Fruit fly (Drosophila melanogaster) whole organism, embryonic: ENCODE results near the gene Kdm2.

Experiments
- ATbp ChIP-seq: fragments of 200-800 bp; sonication (Bioruptor generic); optimal IDR thresholded peaks from 2 replicates; lab custom pipeline; 2017; ENCODE audit warnings: missing biosample characterization, mild to moderate bottlenecking, missing genetic modification characterization, missing genetic modification reagents
- Adf1 ChIP-seq: fragments of 200-800 bp; sonication (Bioruptor generic); IDR thresholded peaks from 2 replicates; pipeline ENCODE4 v1.3.6; 2022; ENCODE audit warnings: missing biosample characterization, missing genetic modification characterization
- CG10366 ChIP-seq: fragments of 200-800 bp; sonication (Bioruptor generic); IDR thresholded peaks from 2 replicates; pipeline ENCODE4 v1.3.6; 2022; ENCODE audit warnings: missing biosample characterization, missing genetic modification characterization
- CG10654 ChIP-seq: fragments of 200-800 bp; sonication (Bioruptor generic); optimal IDR thresholded peaks from 2 replicates; lab custom pipeline; 2016; ENCODE audit warnings: missing biosample characterization, missing genetic modification characterization
- CG11085 ChIP-seq: fragments of 200-800 bp; sonication (Bioruptor generic); IDR thresholded peaks from 2 replicates; pipeline ENCODE4 v1.3.6; 2022; ENCODE audit warnings: missing biosample characterization, missing genetic modification characterization
- CG11093 ChIP-seq: fragments of 200-800 bp; sonication (Bioruptor generic); IDR thresholded peaks from 3 replicates; pipeline ENCODE4 v1.3.6; 2022; ENCODE audit warnings: missing biosample characterization, missing genetic modification characterization
- CG11695 ChIP-seq: fragments of 200-800 bp; sonication (Bioruptor generic); IDR thresholded peaks from 3 replicates; pipeline ENCODE4 v1.3.6; 2022; ENCODE audit warnings: missing biosample characterization, missing genetic modification characterization
- CG11723 ChIP-seq: fragments of 200-800 bp; sonication (Bioruptor generic); optimal IDR thresholded peaks from 2 replicates; lab custom pipeline; 2017; ENCODE audit warnings: missing biosample characterization, mild to moderate bottlenecking, missing genetic modification characterization
- CG14050 ChIP-seq: fragments of 200-800 bp; sonication (Bioruptor generic); IDR thresholded peaks from 3 replicates; pipeline ENCODE4 v1.3.6; 2022; ENCODE audit warnings: missing biosample characterization, missing genetic modification characterization
- CG17829 ChIP-seq: fragments of 200-800 bp; optimal IDR thresholded peaks from 2 replicates; lab custom pipeline; 2019; ENCODE audit warnings: missing biosample characterization, mild to moderate bottlenecking, missing genetic modification characterization, moderate library complexity
- CG1792 ChIP-seq: fragments of 200-800 bp; sonication (Bioruptor generic); optimal IDR thresholded peaks from 2 replicates; lab custom pipeline; 2016; ENCODE audit warnings: missing biosample characterization, missing genetic modification characterization
- CG2116 ChIP-seq: fragments of 200-800 bp; sonication (Bioruptor generic); optimal IDR thresholded peaks from 3 replicates; lab custom pipeline; 2018; ENCODE audit warnings: missing biosample characterization, mild to moderate bottlenecking, missing genetic modification characterization
- CG30431 ChIP-seq: fragments of 200-800 bp; sonication (Bioruptor generic); optimal IDR thresholded peaks from 2 replicates; lab custom pipeline; 2017; ENCODE audit warnings: missing biosample characterization, missing genetic modification characterization
- CG42726 ChIP-seq: fragments of 200-800 bp; sonication (Bioruptor generic); IDR thresholded peaks from 2 replicates; pipeline ENCODE4 v1.3.6; 2022; ENCODE audit warnings: missing biosample characterization, missing genetic modification characterization; ENCODE audit not compliant: partially characterized antibody
- CG4328 ChIP-seq: fragments of 200-800 bp; sonication (Bioruptor generic); optimal IDR thresholded peaks from 3 replicates; lab custom pipeline; 2017; ENCODE audit warnings: missing biosample characterization, missing genetic modification reagents, missing genetic modification characterization
- CG4617 ChIP-seq: fragments of 200-800 bp; sonication (Bioruptor generic); optimal IDR thresholded peaks from 3 replicates; lab custom pipeline; 2016; ENCODE audit warnings: missing biosample characterization, missing genetic modification characterization, borderline replicate concordance
- CG7786 ChIP-seq: fragments of 200-800 bp; sonication (Bioruptor generic); optimal IDR thresholded peaks from 2 replicates; lab custom pipeline; 2016; ENCODE audit warnings: missing biosample characterization, missing genetic modification characterization
- CG8290 ChIP-seq, 3 experiments: fragments of 200-800 bp; sonication (Bioruptor generic); optimal IDR thresholded peaks; 2 replicates each; lab custom pipeline; 2016 to 2019; ENCODE audit warnings: missing biosample characterization in 3 of 3, missing genetic modification characterization in 3 of 3, mild to moderate bottlenecking in 2 of 3, moderate library complexity in 1 of 3
- CG9876 ChIP-seq: fragments of 200-800 bp; sonication (Bioruptor generic); optimal IDR thresholded peaks from 2 replicates; lab custom pipeline; 2016; ENCODE audit warnings: missing biosample characterization, missing genetic modification characterization
- Dref ChIP-seq: fragments of 200-800 bp; sonication (Bioruptor generic); IDR thresholded peaks from 2 replicates; pipeline ENCODE4 v1.3.6; 2022; ENCODE audit warnings: missing biosample characterization, missing genetic modification characterization
- Elba2 ChIP-seq: fragments of 200-800 bp; sonication (Bioruptor generic); optimal IDR thresholded peaks from 3 replicates; lab custom pipeline; 2016; ENCODE audit warnings: missing biosample characterization, missing genetic modification characterization
- H15 ChIP-seq: fragments of 200-800 bp; sonication (Bioruptor generic); IDR thresholded peaks from 3 replicates; pipeline ENCODE4 v1.3.6; 2022; ENCODE audit warnings: missing biosample characterization, missing genetic modification characterization
- Hmr ChIP-seq: fragments of 200-800 bp; sonication (Bioruptor generic); optimal IDR thresholded peaks from 3 replicates; lab custom pipeline; 2017; ENCODE audit warnings: mild to moderate bottlenecking, missing biosample characterization, missing genetic modification reagents, missing genetic modification characterization
- Hr3 ChIP-seq: fragments of 200-800 bp; sonication (Bioruptor generic); optimal IDR thresholded peaks from 3 replicates; lab custom pipeline; 2016; ENCODE audit warnings: missing biosample characterization, missing genetic modification characterization
- Lhr ChIP-seq: fragments of 200-800 bp; sonication (Bioruptor generic); optimal IDR thresholded peaks from 3 replicates; lab custom pipeline; 2017; ENCODE audit warnings: mild to moderate bottlenecking, missing biosample characterization, missing genetic modification reagents, missing genetic modification characterization
- MBD-R2 ChIP-seq: fragments of 200-800 bp; sonication (Bioruptor generic); IDR thresholded peaks from 2 replicates; pipeline ENCODE4 v1.3.6; 2022; ENCODE audit warnings: missing biosample characterization, missing genetic modification characterization
- NC2β ChIP-seq: fragments of 200-800 bp; sonication (Bioruptor generic); optimal IDR thresholded peaks from 2 replicates; lab custom pipeline; 2016; ENCODE audit warnings: missing biosample characterization, missing genetic modification characterization
- Nf-YA ChIP-seq: fragments of 200-800 bp; sonication (Bioruptor generic); IDR thresholded peaks from 2 replicates; pipeline ENCODE4 v1.3.6; 2022; ENCODE audit warnings: missing biosample characterization, missing genetic modification characterization
- Six4 ChIP-seq: fragments of 200-800 bp; sonication (Bioruptor generic); optimal IDR thresholded peaks from 2 replicates; lab custom pipeline; 2016; ENCODE audit warnings: missing biosample characterization, missing genetic modification characterization
- al ChIP-seq: fragments of 200-800 bp; sonication (Bioruptor generic); IDR thresholded peaks from 2 replicates; pipeline ENCODE4 v1.3.6; 2022; ENCODE audit warnings: missing biosample characterization, missing genetic modification characterization
- cas ChIP-seq: fragments of 200-800 bp; sonication (Bioruptor generic); IDR thresholded peaks from 2 replicates; pipeline ENCODE4 v1.3.6; 2022; ENCODE audit warnings: missing biosample characterization, missing genetic modification characterization
- corto ChIP-seq: fragments of 200-800 bp; sonication (Bioruptor generic); optimal IDR thresholded peaks from 2 replicates; lab custom pipeline; 2016; ENCODE audit warnings: missing biosample characterization, mild to moderate bottlenecking, missing genetic modification characterization, moderate library complexity
- ftz-f1 ChIP-seq: fragments of 200-800 bp; sonication (Bioruptor generic); optimal IDR thresholded peaks from 2 replicates; lab custom pipeline; 2016; ENCODE audit warnings: missing biosample characterization, missing genetic modification characterization
- gro ChIP-seq: fragments of 200-800 bp; sonication (Bioruptor generic); optimal IDR thresholded peaks from 2 replicates; lab custom pipeline; 2016; ENCODE audit warnings: missing biosample characterization, missing genetic modification characterization
- hkb ChIP-seq, 2 experiments: fragments of 200-800 bp in 1 of 2; fragments of >200 bp in 1 of 2; sonication (Bioruptor generic) in 1 of 2; IDR thresholded peaks in 1 of 2; optimal IDR thresholded peaks in 1 of 2; 2 replicates each; pipeline versions ENCODE4 v1.3.6 to Lab custom; 2017 to 2022; ENCODE audit warnings: missing biosample characterization in 1 of 2, missing genetic modification characterization in 1 of 2
- kah ChIP-seq: fragments of 200-800 bp; sonication (Bioruptor generic); optimal IDR thresholded peaks from 2 replicates; lab custom pipeline; 2018; ENCODE audit warnings: missing biosample characterization, mild to moderate bottlenecking, missing genetic modification characterization
- knrl ChIP-seq: fragments of 200-800 bp; sonication (Bioruptor generic); IDR thresholded peaks from 3 replicates; pipeline ENCODE4 v1.3.6; 2022; ENCODE audit warnings: missing biosample characterization, missing genetic modification characterization; ENCODE audit not compliant: partially characterized antibody
- luna ChIP-seq: fragments of 200-800 bp; sonication (Bioruptor generic); optimal IDR thresholded peaks from 2 replicates; lab custom pipeline; 2016; ENCODE audit warnings: missing biosample characterization, missing genetic modification characterization
- mirr ChIP-seq: fragments of 200-800 bp; sonication (Bioruptor generic); optimal IDR thresholded peaks from 3 replicates; lab custom pipeline; 2018; ENCODE audit warnings: missing biosample characterization, mild to moderate bottlenecking, missing genetic modification characterization
- oc ChIP-seq: fragments of 200-800 bp; sonication (Bioruptor generic); optimal IDR thresholded peaks from 2 replicates; lab custom pipeline; 2018; ENCODE audit warnings: missing biosample characterization, mild to moderate bottlenecking, missing genetic modification characterization, moderate library complexity
- odd ChIP-seq: fragments of 200-800 bp; sonication (Bioruptor generic); optimal IDR thresholded peaks from 2 replicates; lab custom pipeline; 2017; ENCODE audit warnings: missing biosample characterization, mild to moderate bottlenecking, missing genetic modification characterization
- onecut ChIP-seq: fragments of 200-800 bp; sonication (Bioruptor generic); IDR thresholded peaks from 2 replicates; pipeline ENCODE4 v1.3.6; 2022; ENCODE audit warnings: missing biosample characterization, missing genetic modification characterization
- pros ChIP-seq: fragments of 200-800 bp; sonication (Bioruptor generic); optimal IDR thresholded peaks from 3 replicates; lab custom pipeline; 2019; ENCODE audit warnings: missing biosample characterization, mild to moderate bottlenecking, missing genetic modification characterization, moderate library complexity
- seq ChIP-seq: fragments of 200-800 bp; sonication (Bioruptor generic); IDR thresholded peaks from 2 replicates; pipeline ENCODE4 v1.3.6; 2022; ENCODE audit warnings: missing biosample characterization, missing genetic modification characterization
- slou ChIP-seq: fragments of 200-800 bp; sonication (Bioruptor generic); optimal IDR thresholded peaks from 3 replicates; lab custom pipeline; 2016; ENCODE audit warnings: missing biosample characterization, missing genetic modification characterization
- stwl ChIP-seq: fragments of 200-800 bp; sonication (Bioruptor generic); optimal IDR thresholded peaks from 3 replicates; lab custom pipeline; 2018; ENCODE audit warnings: missing biosample characterization, mild to moderate bottlenecking, missing genetic modification characterization, moderate library complexity
- tap ChIP-seq: fragments of 200-800 bp; optimal IDR thresholded peaks from 3 replicates; lab custom pipeline; 2019; ENCODE audit warnings: missing biosample characterization, mild to moderate bottlenecking, missing genetic modification characterization, moderate library complexity
- toy ChIP-seq: fragments of 200-800 bp; sonication (Bioruptor generic); IDR thresholded peaks from 2 replicates; pipeline ENCODE4 v1.3.6; 2022; ENCODE audit warnings: missing biosample characterization, missing genetic modification characterization
- trh ChIP-seq: fragments of 200-800 bp; sonication (Bioruptor generic); optimal IDR thresholded peaks from 2 replicates; lab custom pipeline; 2016; ENCODE audit warnings: missing biosample characterization, missing genetic modification characterization
- vvl ChIP-seq: fragments of 200-800 bp; sonication (Bioruptor generic); IDR thresholded peaks from 2 replicates; pipeline ENCODE4 v1.3.6; 2022; ENCODE audit warnings: missing biosample characterization, missing genetic modification characterization
- yki ChIP-seq: fragments of >200 bp; optimal IDR thresholded peaks from 3 replicates; lab custom pipeline; 2018

Kdm2 gene

DNA sequence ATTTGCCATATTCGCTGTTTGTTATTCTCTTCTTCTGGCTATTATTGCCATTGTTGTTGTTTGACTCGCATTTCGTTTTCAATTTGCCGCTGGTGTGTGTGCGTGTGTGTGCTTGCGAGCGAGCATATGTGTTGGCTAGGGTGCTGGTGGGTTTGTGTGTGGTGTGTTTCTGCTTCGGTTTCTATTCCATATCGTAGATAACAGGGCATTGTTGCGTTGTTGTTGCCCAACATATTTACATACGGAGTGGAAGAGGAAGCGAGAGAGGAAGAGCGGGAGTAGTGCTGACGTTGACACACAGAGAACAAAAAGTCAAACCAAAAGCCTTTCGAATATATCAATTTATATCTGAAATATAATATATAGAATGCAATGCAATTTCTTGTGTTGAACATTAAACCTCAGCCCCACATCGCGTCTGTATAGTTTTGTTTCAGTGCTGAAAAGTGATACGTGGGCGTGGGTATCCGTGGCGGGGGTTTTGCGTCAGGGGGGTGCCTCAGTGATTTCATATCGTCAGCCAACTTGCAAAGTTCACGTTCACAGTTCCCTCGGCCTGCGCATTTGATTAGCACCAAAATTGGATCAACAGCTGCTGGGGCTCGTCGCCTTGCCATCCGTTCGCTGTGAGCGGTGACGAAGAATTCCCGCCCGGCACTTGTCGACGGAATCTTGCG, 2.3 kb downstream of the Kdm2 start (continued):
- TF ChIP-seq odd (GFP tag; lab: Kevin White, UChicago) = peak; percentile 46
- no peak for TF ChIP-seq CG11695 (GFP tag; lab: Robert Waterston, UW)
- no peak for TF ChIP-seq al (GFP tag; lab: Robert Waterston, UW)
- TF ChIP-seq CG11093 = peak; percentile 70
- no peak for TF ChIP-seq CG14050
- no peak for TF ChIP-seq yki (lab: Kevin White, UChicago)
- no peak for TF ChIP-seq luna (GFP tag; lab: Kevin White, UChicago)
- no peak for TF ChIP-seq CG2116 (GFP tag; lab: Kevin White, UChicago)
- peak; percentile 36 for TF ChIP-seq trh (GFP tag; lab: Kevin White, UChicago)
- TF ChIP-seq Dref (GFP tag; lab: Robert Waterston, UW) = no peak
- no peak for TF ChIP-seq hkb (optimal IDR thresholded peaks at IDR 0.05; lab: Kevin White, UChicago)
- TF ChIP-seq hkb (GFP tag; IDR thresholded peaks at IDR 0.05; lab: Robert Waterston, UW) = no peak
- no peak for TF ChIP-seq knrl (GFP tag; lab: Robert Waterston, UW)
- no peak for TF ChIP-seq CG42726 (GFP tag; lab: Robert Waterston, UW)
- no peak for TF ChIP-seq H15 (GFP tag; lab: Robert Waterston, UW)
- TF ChIP-seq CG8290 (GFP tag; optimal IDR thresholded peaks at IDR 0.05; lab: Kevin White, UChicago) = no peak
- peak in 1 of 2 experiments; percentile 89 for TF ChIP-seq CG8290 (tag; optimal IDR thresholded peaks at IDR 0.05; lab: Kevin White, UChicago)
- peak; percentile 76 for TF ChIP-seq ATbp (GFP tag; lab: Kevin White, UChicago)
- no peak for TF ChIP-seq kah (GFP tag; lab: Kevin White, UChicago)
- peak; percentile 51 for TF ChIP-seq CG30431
- peak; percentile 59 for TF ChIP-seq mirr (GFP tag; lab: Kevin White, UChicago)
- TF ChIP-seq oc (tag; lab: Kevin White, UChicago) = peak; percentile 53
- TF ChIP-seq Hmr = peak; percentile 85
- TF ChIP-seq ftz-f1 (GFP tag; lab: Kevin White, UChicago) = no peak
- TF ChIP-seq pros (GFP tag; lab: Kevin White, UChicago) = peak; percentile 52
- TF ChIP-seq gro (GFP tag; lab: Kevin White, UChicago) = no peak
- TF ChIP-seq onecut (GFP tag; lab: Robert Waterston, UW) = peak; percentile 65
- no peak for TF ChIP-seq seq (GFP tag; lab: Robert Waterston, UW)
- no peak for TF ChIP-seq Nf-YA
- peak; percentile 69 for TF ChIP-seq CG17829 (tag; lab: Kevin White, UChicago)
- no peak for TF ChIP-seq CG9876 (GFP tag; lab: Kevin White, UChicago)
- TF ChIP-seq CG4328 (GFP tag; lab: Kevin White, UChicago) = peak; percentile 71
- TF ChIP-seq Adf1 (GFP tag; lab: Robert Waterston, UW) = no peak
- no peak for TF ChIP-seq Lhr (GFP tag; lab: Kevin White, UChicago)
- peak; percentile 20 for TF ChIP-seq CG11723 (GFP tag; lab: Kevin White, UChicago)
- TF ChIP-seq CG10366 (GFP tag; lab: Robert Waterston, UW) = no peak
- no peak for TF ChIP-seq stwl (tag; lab: Kevin White, UChicago)
- TF ChIP-seq tap (tag; lab: Kevin White, UChicago) = peak; percentile 51
- TF ChIP-seq Hr3 (GFP tag; lab: Kevin White, UChicago) = peak; percentile 39
- no peak for TF ChIP-seq CG11085
- TF ChIP-seq CG10654 (GFP tag; lab: Kevin White, UChicago) = peak; percentile 25
- TF ChIP-seq cas (GFP tag; lab: Robert Waterston, UW) = no peak
- TF ChIP-seq toy (GFP tag; lab: Robert Waterston, UW) = no peak
- no peak for TF ChIP-seq MBD-R2 (GFP tag; lab: Robert Waterston, UW)
- no peak for TF ChIP-seq corto (GFP tag; lab: Kevin White, UChicago)
- TF ChIP-seq Elba2 (GFP tag; lab: Kevin White, UChicago) = no peak
- TF ChIP-seq vvl (GFP tag; lab: Robert Waterston, UW) = no peak
- no peak for TF ChIP-seq Six4 (GFP tag; lab: Kevin White, UChicago)
- TF ChIP-seq CG7786 (GFP tag; lab: Kevin White, UChicago) = no peak
- TF ChIP-seq slou (GFP tag; lab: Kevin White, UChicago) = no peak
- TF ChIP-seq CG1792 = no peak
- TF ChIP-seq CG4617 (GFP tag; lab: Kevin White, UChicago) = no peak
- peak; percentile 39 for TF ChIP-seq NC2β
